Fruit fly (Drosophila melanogaster) whole organism, wandering third instar larva: ENCODE data around the gene Stt3A.
A peak's percentile ranks its signal among the peaks of the same experiment; 100 is the strongest.

Source experiments
- Abd-B ChIP-seq: fragments of >200 bp; optimal IDR thresholded peaks from 2 replicates; lab custom pipeline; 2017; ENCODE audit warnings: missing biosample characterization, missing genetic modification characterization
- CG32264 ChIP-seq: fragments of 200-800 bp; sonication (Bioruptor generic); optimal IDR thresholded peaks from 2 replicates; lab custom pipeline; 2016; ENCODE audit warnings: missing biosample characterization, missing genetic modification characterization
- CG9705 ChIP-seq: fragments of 200-800 bp; sonication (Bioruptor generic); optimal IDR thresholded peaks from 2 replicates; lab custom pipeline; 2018; ENCODE audit warnings: missing biosample characterization, mild to moderate bottlenecking, missing genetic modification characterization
- CrebA ChIP-seq: fragments of 200-800 bp; sonication (Bioruptor generic); optimal IDR thresholded peaks from 2 replicates; lab custom pipeline; 2016; ENCODE audit warnings: missing biosample characterization, mild to moderate bottlenecking, missing genetic modification characterization, borderline replicate concordance
- Dfd ChIP-seq: fragments of >200 bp; optimal IDR thresholded peaks from 2 replicates; lab custom pipeline; 2017; ENCODE audit warnings: missing biosample characterization, missing genetic modification characterization
- Dif ChIP-seq: fragments of 200-275, 200-300 bp; sonication (Bioruptor generic); optimal IDR thresholded peaks from 2 replicates; lab custom pipeline; 2018; ENCODE audit warnings: missing biosample characterization, missing genetic modification characterization; ENCODE audit not compliant: partially characterized antibody
- GATAd ChIP-seq: sonication (Bioruptor generic); optimal IDR thresholded peaks from 2 replicates; lab custom pipeline; 2016; ENCODE audit warnings: missing biosample characterization, missing genetic modification characterization
- HLH106 ChIP-seq: fragments of 200-800 bp; optimal IDR thresholded peaks from 3 replicates; lab custom pipeline; 2019; ENCODE audit warnings: missing biosample characterization, mild to moderate bottlenecking, missing genetic modification characterization, moderate library complexity
- Hnf4 ChIP-seq: fragments of 200-800 bp; sonication (Bioruptor generic); optimal IDR thresholded peaks from 2 replicates; lab custom pipeline; 2016; ENCODE audit warnings: missing biosample characterization, mild to moderate bottlenecking, missing genetic modification characterization
- Hr78 ChIP-seq: fragments of >200 bp; optimal IDR thresholded peaks from 2 replicates; lab custom pipeline; 2017; ENCODE audit warnings: missing biosample characterization, missing genetic modification characterization
- Hr83 ChIP-seq: fragments of 200-300 bp; sonication (Bioruptor generic); optimal IDR thresholded peaks from 2 replicates; lab custom pipeline; 2016; ENCODE audit warnings: missing biosample characterization, mild to moderate bottlenecking, missing genetic modification characterization, moderate library complexity; ENCODE audit not compliant: poor library complexity, severe bottlenecking
- Jra ChIP-seq: sonication (Bioruptor generic); optimal IDR thresholded peaks from 2 replicates; lab custom pipeline; 2016; ENCODE audit warnings: missing biosample characterization, missing genetic modification characterization
- Mio ChIP-seq: sonication (Bioruptor generic); optimal IDR thresholded peaks from 2 replicates; lab custom pipeline; 2016; ENCODE audit warnings: missing biosample characterization, missing genetic modification characterization
- Myc ChIP-seq: fragments of >200 bp; optimal IDR thresholded peaks from 2 replicates; lab custom pipeline; 2017
- N ChIP-seq: fragments of >200 bp; optimal IDR thresholded peaks from 2 replicates; lab custom pipeline; 2018; ENCODE audit warnings: missing biosample characterization, missing external identifiers, missing genetic modification characterization
- OdsH ChIP-seq: fragments of 200-800 bp; sonication (Bioruptor generic); optimal IDR thresholded peaks from 2 replicates; lab custom pipeline; 2016; ENCODE audit warnings: missing biosample characterization, mild to moderate bottlenecking, missing genetic modification characterization
- Rel ChIP-seq, 2 experiments: fragments of 200-800 bp; sonication (Bioruptor generic) in 1 of 2; optimal IDR thresholded peaks; 2 replicates in 1 of 2; 3 replicates in 1 of 2; lab custom pipeline; 2016 to 2019; ENCODE audit warnings: mild to moderate bottlenecking in 2 of 2, missing biosample characterization in 2 of 2, missing genetic modification characterization in 2 of 2, moderate library complexity in 1 of 2
- Sp1 ChIP-seq: fragments of 200-800 bp; sonication (Bioruptor generic); optimal IDR thresholded peaks from 3 replicates; lab custom pipeline; 2019; ENCODE audit warnings: missing biosample characterization, mild to moderate bottlenecking, missing genetic modification characterization, moderate library complexity
- Vsx2 ChIP-seq: fragments of 200-300, 225-300 bp; sonication (Bioruptor generic); optimal IDR thresholded peaks from 2 replicates; lab custom pipeline; 2018; ENCODE audit warnings: missing biosample characterization, missing genetic modification characterization; ENCODE audit not compliant: partially characterized antibody
- br ChIP-seq: fragments of 200-800 bp; sonication (Bioruptor generic); optimal IDR thresholded peaks from 2 replicates; lab custom pipeline; 2016; ENCODE audit warnings: missing biosample characterization, missing genetic modification characterization
- brk ChIP-seq: fragments of 200-800 bp; sonication (Bioruptor generic); optimal IDR thresholded peaks from 2 replicates; lab custom pipeline; 2016; ENCODE audit warnings: missing biosample characterization, mild to moderate bottlenecking, missing genetic modification characterization
- dl ChIP-seq, 2 experiments: fragments of 175-275, 200-275 bp in 1 of 2; fragments of 200-275 bp in 1 of 2; sonication (Bioruptor generic); optimal IDR thresholded peaks; lab custom pipeline; 2018; ENCODE audit warnings: mild to moderate bottlenecking in 2 of 2, missing biosample characterization in 2 of 2, missing genetic modification characterization in 2 of 2, moderate library complexity in 2 of 2; ENCODE audit not compliant: partially characterized antibody in 2 of 2, insufficient read depth in 1 of 2
- dmrt93B ChIP-seq: fragments of 200-800 bp; sonication (Bioruptor generic); optimal IDR thresholded peaks from 2 replicates; lab custom pipeline; 2018; ENCODE audit warnings: missing biosample characterization, mild to moderate bottlenecking, missing genetic modification characterization
- dsf ChIP-seq: sonication (Bioruptor generic); optimal IDR thresholded peaks from 2 replicates; lab custom pipeline; 2016; ENCODE audit warnings: missing biosample characterization, missing genetic modification characterization, borderline replicate concordance
- ey ChIP-seq: fragments of 200-800 bp; sonication (Bioruptor generic); optimal IDR thresholded peaks from 2 replicates; lab custom pipeline; 2016; ENCODE audit warnings: missing biosample characterization, missing genetic modification characterization
- foxo ChIP-seq, 2 experiments: fragments of 200-800 bp; sonication (Bioruptor generic); optimal IDR thresholded peaks; 2 replicates in 1 of 2; 3 replicates in 1 of 2; lab custom pipeline; 2016 to 2017; ENCODE audit warnings: missing biosample characterization in 2 of 2, missing genetic modification characterization in 2 of 2
- fru ChIP-seq: fragments of 200-800 bp; sonication (Bioruptor generic); optimal IDR thresholded peaks from 3 replicates; lab custom pipeline; 2016; ENCODE audit warnings: missing biosample characterization, mild to moderate bottlenecking, missing genetic modification characterization
- h ChIP-seq: fragments of 200-800 bp; sonication (Bioruptor generic); optimal IDR thresholded peaks from 3 replicates; lab custom pipeline; 2016; ENCODE audit warnings: missing biosample characterization, mild to moderate bottlenecking, missing genetic modification characterization
- jim ChIP-seq: fragments of 175-275, 200-325 bp; sonication (Bioruptor generic); optimal IDR thresholded peaks from 2 replicates; lab custom pipeline; 2016; ENCODE audit warnings: missing biosample characterization, mild to moderate bottlenecking, missing genetic modification characterization
- lola ChIP-seq: fragments of >200 bp; optimal IDR thresholded peaks from 2 replicates; lab custom pipeline; 2017; ENCODE audit warnings: missing biosample characterization, missing genetic modification characterization
- pan ChIP-seq: fragments of >200 bp; optimal IDR thresholded peaks from 2 replicates; lab custom pipeline; 2017
- psq ChIP-seq: fragments of 200-800 bp; sonication (Bioruptor generic); optimal IDR thresholded peaks from 3 replicates; lab custom pipeline; 2017; ENCODE audit warnings: missing biosample characterization, mild to moderate bottlenecking, missing genetic modification characterization, moderate library complexity
- rgr ChIP-seq: fragments of 200-800 bp; sonication (Bioruptor generic); optimal IDR thresholded peaks from 3 replicates; lab custom pipeline; 2016; ENCODE audit warnings: missing biosample characterization, mild to moderate bottlenecking, missing genetic modification characterization
- sage ChIP-seq: fragments of 200-800 bp; sonication (Bioruptor generic); optimal IDR thresholded peaks from 2 replicates; lab custom pipeline; 2016; ENCODE audit warnings: missing biosample characterization, mild to moderate bottlenecking, missing genetic modification characterization
- sv ChIP-seq: fragments of 200-800 bp; sonication (Bioruptor generic); optimal IDR thresholded peaks from 3 replicates; lab custom pipeline; 2016; ENCODE audit warnings: missing biosample characterization, missing genetic modification characterization
- tai ChIP-seq: sonication (Bioruptor generic); optimal IDR thresholded peaks from 2 replicates; lab custom pipeline; 2016; ENCODE audit warnings: missing biosample characterization, missing genetic modification characterization
- usp ChIP-seq: fragments of >200 bp; optimal IDR thresholded peaks from 2 replicates; lab custom pipeline; 2017; ENCODE audit warnings: missing biosample characterization, missing genetic modification characterization
- woc ChIP-seq: sonication (Bioruptor generic); optimal IDR thresholded peaks from 2 replicates; lab custom pipeline; 2016; ENCODE audit warnings: missing biosample characterization, mild to moderate bottlenecking, missing genetic modification characterization

Gene Stt3A

dm6 chrX:21056732-21057131 lies 3.0 kb upstream of the Stt3A start:
- TF ChIP-seq dmrt93B (GFP tag; lab: Kevin White, UChicago): no peak

dm6 chrX:21054963-21055480 lies 1.3 kb upstream of the Stt3A start:
- TF ChIP-seq psq (GFP tag; lab: Kevin White, UChicago) (peak; percentile 60), Hr78 (GFP tag; lab: Kevin White, UChicago) (no peak), Hnf4 (GFP tag; lab: Kevin White, UChicago) (no peak), CrebA (GFP tag; lab: Kevin White, UChicago) (no peak), brk (GFP tag; lab: Kevin White, UChicago) (no peak), dsf (GFP tag; lab: Kevin White, UChicago) (no peak), tai (no peak), br (GFP tag; lab: Kevin White, UChicago) (no peak), Jra (no peak), h (GFP tag; lab: Kevin White, UChicago) (peak; percentile 23), GATAd (GFP tag; lab: Kevin White, UChicago) (no peak), dl (GFP tag; optimal IDR thresholded peaks at IDR 0.05; lab: Kevin White, UChicago; ENCODE audit: insufficient read depth in 1 of 2, partially characterized antibody in 2 of 2) (no peak), Mio (no peak), OdsH (GFP tag; lab: Kevin White, UChicago) (no peak), Vsx2 (no peak), CG32264 (GFP tag; lab: Kevin White, UChicago) (no peak), jim (GFP tag; lab: Kevin White, UChicago) (peak; percentile 40), HLH106 (tag; lab: Kevin White, UChicago) (peak; percentile 3), Rel (GFP tag; optimal IDR thresholded peaks at IDR 0.05; lab: Kevin White, UChicago) (no peak), Rel (tag; optimal IDR thresholded peaks at IDR 0.05; lab: Kevin White, UChicago) (peak; percentile 64)

- peak; percentile 83 for TF ChIP-seq rgr (GFP tag; lab: Kevin White, UChicago)
- no peak for TF ChIP-seq dsf (GFP tag; lab: Kevin White, UChicago)
- TF ChIP-seq N (GFP tag; lab: Kevin White, UChicago): no peak
- peak; percentile 38 for TF ChIP-seq Mio
- no peak for TF ChIP-seq Rel (GFP tag; optimal IDR thresholded peaks at IDR 0.05; lab: Kevin White, UChicago)
- TF ChIP-seq Rel (tag; optimal IDR thresholded peaks at IDR 0.05; lab: Kevin White, UChicago): peak; percentile 52
- TF ChIP-seq dmrt93B (GFP tag; lab: Kevin White, UChicago): peak; percentile 76
- no peak for TF ChIP-seq Hr78 (GFP tag; lab: Kevin White, UChicago)
- no peak for TF ChIP-seq Vsx2
- TF ChIP-seq CrebA (GFP tag; lab: Kevin White, UChicago): no peak
- peak; percentile 45 for TF ChIP-seq woc
- no peak for TF ChIP-seq jim (GFP tag; lab: Kevin White, UChicago)
- TF ChIP-seq Jra: peak; percentile 56
- TF ChIP-seq foxo (GFP tag; optimal IDR thresholded peaks at IDR 0.05; lab: Kevin White, UChicago): peak in 1 of 2 experiments; percentile 76
- peak; percentile 71 for TF ChIP-seq Hnf4 (GFP tag; lab: Kevin White, UChicago)
- TF ChIP-seq psq (GFP tag; lab: Kevin White, UChicago): peak; percentile 28
- TF ChIP-seq dl (GFP tag; optimal IDR thresholded peaks at IDR 0.05; lab: Kevin White, UChicago; ENCODE audit: insufficient read depth in 1 of 2, partially characterized antibody in 2 of 2): no peak
- TF ChIP-seq pan: no peak
- no peak for TF ChIP-seq tai
- TF ChIP-seq CG9705 (GFP tag; lab: Kevin White, UChicago): peak; percentile 83
- peak; percentile 65 for TF ChIP-seq fru (GFP tag; lab: Kevin White, UChicago)
- TF ChIP-seq h (GFP tag; lab: Kevin White, UChicago): peak; percentile 76
- peak; percentile 80 for TF ChIP-seq sv
- peak; percentile 71 for TF ChIP-seq br (GFP tag; lab: Kevin White, UChicago)
- peak; percentile 84 for TF ChIP-seq Hr83 (GFP tag; lab: Kevin White, UChicago)
- no peak for TF ChIP-seq Dif (GFP tag; lab: Kevin White, UChicago)
- no peak for TF ChIP-seq sage (GFP tag; lab: Kevin White, UChicago)
- TF ChIP-seq ey (GFP tag; lab: Kevin White, UChicago): peak; percentile 43
- no peak for TF ChIP-seq lola (GFP tag; lab: Kevin White, UChicago)
- no peak for TF ChIP-seq brk (GFP tag; lab: Kevin White, UChicago)
- TF ChIP-seq Sp1: peak; percentile 83
- TF ChIP-seq Myc (lab: Kevin White, UChicago): peak; percentile 30
- no peak for TF ChIP-seq GATAd (GFP tag; lab: Kevin White, UChicago)
- TF ChIP-seq OdsH (GFP tag; lab: Kevin White, UChicago): peak; percentile 36
- TF ChIP-seq Abd-B: no peak
- no peak for TF ChIP-seq Dfd
- TF ChIP-seq HLH106 (tag; lab: Kevin White, UChicago): peak; percentile 71
- no peak for TF ChIP-seq CG32264 (GFP tag; lab: Kevin White, UChicago)
- no peak for TF ChIP-seq usp (GFP tag; lab: Kevin White, UChicago)
Observed at dm6 chrX:21053099-21053715, 530 bp downstream of the Stt3A start.
